Fruit fly (Drosophila melanogaster): ENCODE data around the gene SPE.
A peak's percentile ranks its signal among the peaks of the same experiment; 100 is the strongest.

The SPE gene

DNA sequence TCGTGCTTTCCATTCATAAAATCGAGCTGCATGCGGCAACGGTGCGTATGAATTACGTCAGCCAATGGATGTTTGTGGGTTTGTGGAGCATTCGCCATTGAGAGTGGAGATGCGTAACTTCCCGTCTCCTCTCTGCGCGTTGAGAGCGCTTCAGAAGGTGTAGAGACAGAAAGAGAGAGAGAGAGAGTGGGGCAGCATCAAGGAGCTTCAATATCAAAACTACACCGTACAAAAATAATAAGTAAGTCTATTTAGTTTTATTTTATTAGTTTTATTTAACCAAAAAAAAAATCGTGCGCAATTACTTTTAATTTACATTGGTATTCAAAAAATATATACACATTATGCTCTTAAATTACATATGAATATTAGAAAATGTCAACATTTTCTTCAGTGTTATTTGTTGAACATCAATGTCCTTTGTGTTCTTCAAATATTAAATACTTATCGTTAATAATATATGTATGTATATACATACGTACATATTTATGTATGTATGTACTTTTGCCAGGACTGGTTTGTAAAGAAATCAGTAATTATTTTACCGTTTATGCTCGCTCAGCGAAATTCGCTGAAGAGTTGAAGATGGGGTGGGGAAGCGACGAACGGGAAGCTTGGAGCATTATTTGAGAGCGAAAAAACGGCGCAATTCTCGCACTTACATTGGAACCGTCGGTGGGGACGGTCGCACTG lies 36.8 kb downstream of the SPE start, which contains the start of gene CG10365 (continued):
- no peak for TF ChIP-seq pnt (GFP tag; optimal IDR thresholded peaks at IDR 0.05)
- no peak for TF ChIP-seq CG9609 (GFP tag; optimal IDR thresholded peaks at IDR 0.05)
- no peak for TF ChIP-seq CG8089 (GFP tag; optimal IDR thresholded peaks at IDR 0.05)
- 0 out of 2 replicates have a peak, but pooled peaks have one; percentile 34 for TF ChIP-seq CG4404 (GFP tag; IDR thresholded peaks at IDR 0.05)
- peak; percentile 40 for TF ChIP-seq CG15696 (tag; optimal IDR thresholded peaks at IDR 0.05)
- peak; percentile 64; the same call in 1 of the 2 replicates for TF ChIP-seq sim (GFP tag; IDR thresholded peaks at IDR 0.05)
- TF ChIP-seq PHDP (tag; optimal IDR thresholded peaks at IDR 0.05), result peak; percentile 96
- peak; percentile 81 for TF ChIP-seq az2 (GFP tag; optimal IDR thresholded peaks at IDR 0.05)
- peak; percentile 67 for TF ChIP-seq CG9932 (GFP tag; IDR thresholded peaks at IDR 0.05)
- peak; percentile 66 for TF ChIP-seq exex (tag; optimal IDR thresholded peaks at IDR 0.05)
- TF ChIP-seq HmgZ (tag; optimal IDR thresholded peaks at IDR 0.05), result peak; percentile 80
- TF ChIP-seq tll (GFP tag; optimal IDR thresholded peaks at IDR 0.05), result no peak
- TF ChIP-seq sd (tag; optimal IDR thresholded peaks at IDR 0.05), result peak; percentile 65
- TF ChIP-seq Dek (tag; optimal IDR thresholded peaks at IDR 0.05), result peak; percentile 90
- TF ChIP-seq Hsf (GFP tag; optimal IDR thresholded peaks at IDR 0.05), result peak; percentile 38
- TF ChIP-seq tap (tag; optimal IDR thresholded peaks at IDR 0.05), result peak; percentile 71
- TF ChIP-seq CG3726 (GFP tag; IDR thresholded peaks at IDR 0.05), result peak; percentile 66; the same call in 1 of the 3 replicates
- TF ChIP-seq shn (GFP tag; optimal IDR thresholded peaks at IDR 0.05), result no peak
- peak; percentile 81 for TF ChIP-seq CG2120 (GFP tag; optimal IDR thresholded peaks at IDR 0.05)
- TF ChIP-seq CG13424 (tag; optimal IDR thresholded peaks at IDR 0.05), result peak; percentile 92
- no peak for TF ChIP-seq CG1647 (GFP tag; optimal IDR thresholded peaks at IDR 0.05)
- TF ChIP-seq mam (GFP tag; optimal IDR thresholded peaks at IDR 0.05), result no peak
- TF ChIP-seq bsh (GFP tag; optimal IDR thresholded peaks at IDR 0.05), result peak; percentile 16 to 77
- peak; percentile 58 for TF ChIP-seq CG4328 (GFP tag; optimal IDR thresholded peaks at IDR 0.05)
- TF ChIP-seq row (GFP tag; IDR thresholded peaks at IDR 0.05), result peak; percentile 91
- TF ChIP-seq Xrp1 (GFP tag; IDR thresholded peaks at IDR 0.05), result peak; percentile 86
- peak; percentile 82 for TF ChIP-seq CG4424 (GFP tag; optimal IDR thresholded peaks at IDR 0.05)
- peak; percentile 76 for TF ChIP-seq CG7357 (GFP tag; IDR thresholded peaks at IDR 0.05)
- TF ChIP-seq sr (GFP tag; IDR thresholded peaks at IDR 0.05), result 0 out of 3 replicates have a peak, but pooled peaks have one; percentile 22
- TF ChIP-seq CG34376 (GFP tag; optimal IDR thresholded peaks at IDR 0.05), result peak; percentile 22
- TF ChIP-seq CG2875 (GFP tag; optimal IDR thresholded peaks at IDR 0.05), result peak; percentile 33
- peak; percentile 85 for TF ChIP-seq CG17328 (GFP tag; IDR thresholded peaks at IDR 0.05)
- no peak for TF ChIP-seq Lpt (GFP tag; optimal IDR thresholded peaks at IDR 0.05)
- TF ChIP-seq dmrt11E (tag; optimal IDR thresholded peaks at IDR 0.05), result peak; percentile 26
- peak; percentile 82 for TF ChIP-seq CG10979 (tag; optimal IDR thresholded peaks at IDR 0.05)
- TF ChIP-seq CG9437 (GFP tag; optimal IDR thresholded peaks at IDR 0.05), result peak; percentile 87
- TF ChIP-seq hth (optimal IDR thresholded peaks at IDR 0.05), result no peak
- TF ChIP-seq E2f2 (GFP tag; IDR thresholded peaks at IDR 0.05), result peak; percentile 56; the same call in 1 of the 2 replicates
- no peak for TF ChIP-seq ham (GFP tag; IDR thresholded peaks at IDR 0.05)
- peak; percentile 91 for TF ChIP-seq CG13296 (GFP tag; optimal IDR thresholded peaks at IDR 0.05)
- peak; percentile 46 for TF ChIP-seq CG1603 (tag; optimal IDR thresholded peaks at IDR 0.05)
- peak; percentile 83 for TF ChIP-seq CG10366 (GFP tag; IDR thresholded peaks at IDR 0.05)
- no peak; the same call in 1 of the 2 replicates for TF ChIP-seq chm (GFP tag; IDR thresholded peaks at IDR 0.05)
- peak; percentile 54 for TF ChIP-seq CG3407 (GFP tag; optimal IDR thresholded peaks at IDR 0.05)
- peak; percentile 86 for TF ChIP-seq fd96Cb (tag; optimal IDR thresholded peaks at IDR 0.05)
- no peak for TF ChIP-seq CG34224 (GFP tag; IDR thresholded peaks at IDR 0.05; ENCODE audit: partially characterized antibody)
- TF ChIP-seq peb (GFP tag; IDR thresholded peaks at IDR 0.05), result peak; percentile 24; the same call in 1 of the 2 replicates
- no peak for TF ChIP-seq Optix (GFP tag; IDR thresholded peaks at IDR 0.05)
- TF ChIP-seq crp (GFP tag; optimal IDR thresholded peaks at IDR 0.05), result peak in 1 of 2 experiments; percentile 46
